Fruit fly (Drosophila melanogaster) whole organism, prepupa: Measurements from ENCODE around the gene tobi.
A peak's percentile ranks its signal among the peaks of the same experiment; 100 is the strongest.

Experiments
- Blimp-1 ChIP-seq: fragments of 200-800 bp; sonication (Bioruptor generic); optimal IDR thresholded peaks from 3 replicates; lab custom pipeline; 2017; ENCODE audit warnings: missing biosample characterization, missing genetic modification characterization, mild to moderate bottlenecking, moderate library complexity, missing genetic modification reagents
- CG11762 ChIP-seq: fragments of 200-800 bp; sonication (Bioruptor generic); optimal IDR thresholded peaks from 3 replicates; lab custom pipeline; 2016; ENCODE audit warnings: missing biosample characterization, missing genetic modification characterization; ENCODE audit not compliant: insufficient read depth
- CG11902 ChIP-seq: fragments of 200-800 bp; sonication (Bioruptor generic); optimal IDR thresholded peaks from 3 replicates; lab custom pipeline; 2016; ENCODE audit warnings: missing biosample characterization, missing genetic modification characterization
- CG15336 ChIP-seq: fragments of 200-800 bp; sonication (Bioruptor generic); IDR thresholded peaks from 2 replicates; pipeline ENCODE4 v1.3.6; 2022; ENCODE audit warnings: missing biosample characterization, missing genetic modification characterization
- CG1621 ChIP-seq: fragments of 200-800 bp; sonication (Bioruptor generic); optimal IDR thresholded peaks from 3 replicates; lab custom pipeline; 2018; ENCODE audit warnings: missing biosample characterization, mild to moderate bottlenecking, missing genetic modification characterization
- CG31627 ChIP-seq: fragments of 200-800 bp; sonication (Bioruptor generic); optimal IDR thresholded peaks from 3 replicates; lab custom pipeline; 2016; ENCODE audit warnings: missing biosample characterization, missing genetic modification characterization
- CG32006 ChIP-seq: fragments of 200-800 bp; sonication (Bioruptor generic); optimal IDR thresholded peaks from 3 replicates; lab custom pipeline; 2017; ENCODE audit warnings: missing biosample characterization, mild to moderate bottlenecking, missing genetic modification characterization
- CG3919 ChIP-seq: fragments of 200-800 bp; sonication (Bioruptor generic); optimal IDR thresholded peaks from 3 replicates; lab custom pipeline; 2016; ENCODE audit warnings: missing biosample characterization, missing genetic modification characterization
- CG4318 ChIP-seq: fragments of 200-800 bp; sonication (Bioruptor generic); optimal IDR thresholded peaks from 3 replicates; lab custom pipeline; 2017; ENCODE audit warnings: missing biosample characterization, mild to moderate bottlenecking, missing genetic modification characterization
- CG6163 ChIP-seq: fragments of 200-800 bp; sonication (Bioruptor generic); IDR thresholded peaks from 3 replicates; pipeline ENCODE4 v1.3.6; 2022; ENCODE audit warnings: missing biosample characterization, missing genetic modification characterization
- CG6276 ChIP-seq: fragments of 200-800 bp; sonication (Bioruptor generic); optimal IDR thresholded peaks from 2 replicates; lab custom pipeline; 2017; ENCODE audit warnings: missing biosample characterization, mild to moderate bottlenecking, missing genetic modification characterization
- CG6792 ChIP-seq: fragments of 200-800 bp; sonication (Bioruptor generic); optimal IDR thresholded peaks from 3 replicates; lab custom pipeline; 2016; ENCODE audit warnings: missing biosample characterization, missing genetic modification characterization
- CG6808 ChIP-seq: fragments of 200-800 bp; sonication (Bioruptor generic); optimal IDR thresholded peaks from 3 replicates; lab custom pipeline; 2017; ENCODE audit warnings: missing biosample characterization, missing genetic modification characterization, mild to moderate bottlenecking, moderate library complexity, missing genetic modification reagents
- CG7368 ChIP-seq: fragments of 200-800 bp; sonication (Bioruptor generic); optimal IDR thresholded peaks from 3 replicates; lab custom pipeline; 2016; ENCODE audit warnings: missing biosample characterization, missing genetic modification characterization
- CG8119 ChIP-seq: fragments of 200-800 bp; sonication (Bioruptor generic); IDR thresholded peaks from 3 replicates; pipeline ENCODE4 v1.3.6; 2022; ENCODE audit warnings: missing biosample characterization, missing genetic modification characterization
- Eip75B ChIP-seq: fragments of 200-800 bp; sonication (Bioruptor generic); optimal IDR thresholded peaks from 3 replicates; lab custom pipeline; 2016; ENCODE audit warnings: missing biosample characterization, missing genetic modification characterization
- Eip78C ChIP-seq: fragments of 200-800 bp; sonication (Bioruptor generic); peaks from one replicate; lab custom pipeline; 2016; ENCODE audit warnings: missing biosample characterization, missing genetic modification characterization
- Eip93F ChIP-seq: fragments of 200-800 bp; sonication (Bioruptor generic); optimal IDR thresholded peaks from 2 replicates; lab custom pipeline; 2016; ENCODE audit warnings: missing biosample characterization, mild to moderate bottlenecking, missing genetic modification characterization
- Hr39 ChIP-seq: fragments of 200-800 bp; sonication (Bioruptor generic); optimal IDR thresholded peaks from 2 replicates; lab custom pipeline; 2016; ENCODE audit warnings: missing biosample characterization, missing genetic modification characterization
- Met ChIP-seq: fragments of 200-800 bp; sonication (Bioruptor generic); optimal IDR thresholded peaks from 3 replicates; lab custom pipeline; 2016; ENCODE audit warnings: missing biosample characterization, missing genetic modification characterization
- OdsH ChIP-seq: fragments of 200-800 bp; sonication (Bioruptor generic); optimal IDR thresholded peaks from 3 replicates; lab custom pipeline; 2016; ENCODE audit warnings: missing biosample characterization, missing genetic modification characterization
- Sox102F ChIP-seq: fragments of 200-800 bp; sonication (Bioruptor generic); optimal IDR thresholded peaks from 2 replicates; lab custom pipeline; 2016; ENCODE audit warnings: missing biosample characterization, mild to moderate bottlenecking, missing genetic modification characterization
- Sox14 ChIP-seq: fragments of 200-800 bp; sonication (Bioruptor generic); optimal IDR thresholded peaks from 3 replicates; lab custom pipeline; 2016; ENCODE audit warnings: missing biosample characterization, missing genetic modification characterization
- Sox15 ChIP-seq: fragments of 200-800 bp; sonication (Bioruptor generic); optimal IDR thresholded peaks from 3 replicates; lab custom pipeline; 2016; ENCODE audit warnings: missing biosample characterization, missing genetic modification characterization
- achi ChIP-seq: fragments of 200-800 bp; sonication (Bioruptor generic); optimal IDR thresholded peaks from 3 replicates; lab custom pipeline; 2016; ENCODE audit warnings: missing biosample characterization, missing genetic modification characterization
- dac ChIP-seq: fragments of 200-800 bp; sonication (Bioruptor generic); optimal IDR thresholded peaks from 2 replicates; lab custom pipeline; 2017; ENCODE audit warnings: missing biosample characterization, mild to moderate bottlenecking, missing genetic modification characterization
- dsx ChIP-seq: fragments of 200-800 bp; optimal IDR thresholded peaks from 3 replicates; lab custom pipeline; 2019; ENCODE audit warnings: missing biosample characterization, mild to moderate bottlenecking, missing genetic modification characterization, moderate library complexity; ENCODE audit not compliant: poor library complexity, severe bottlenecking
- eg ChIP-seq: fragments of 200-800 bp; sonication (Bioruptor generic); IDR thresholded peaks from 3 replicates; pipeline ENCODE4 v1.3.6; 2022; ENCODE audit warnings: missing biosample characterization, missing genetic modification characterization
- fd85E ChIP-seq: fragments of 200-800 bp; sonication (Bioruptor generic); optimal IDR thresholded peaks from 3 replicates; lab custom pipeline; 2016; ENCODE audit warnings: missing biosample characterization, missing genetic modification characterization
- fkh ChIP-seq: fragments of 200-800 bp; sonication (Bioruptor generic); optimal IDR thresholded peaks from 3 replicates; lab custom pipeline; 2017; ENCODE audit warnings: missing biosample characterization, mild to moderate bottlenecking, missing genetic modification characterization, moderate library complexity
- net ChIP-seq: fragments of 200-800 bp; sonication (Bioruptor generic); optimal IDR thresholded peaks from 3 replicates; lab custom pipeline; 2016; ENCODE audit warnings: missing biosample characterization, missing genetic modification characterization
- pdm3 ChIP-seq: fragments of 200-800 bp; sonication (Bioruptor generic); optimal IDR thresholded peaks from 3 replicates; lab custom pipeline; 2016; ENCODE audit warnings: missing biosample characterization, missing genetic modification characterization
- spab ChIP-seq: fragments of 200-800 bp; sonication (Bioruptor generic); optimal IDR thresholded peaks from 2 replicates; lab custom pipeline; 2017; ENCODE audit warnings: missing biosample characterization, mild to moderate bottlenecking, missing genetic modification characterization, missing genetic modification reagents
- ss ChIP-seq, 2 experiments: fragments of 200-800 bp; sonication (Bioruptor generic); optimal IDR thresholded peaks; 2 replicates in 1 of 2; 3 replicates in 1 of 2; lab custom pipeline; 2017 to 2018; ENCODE audit warnings: mild to moderate bottlenecking in 2 of 2, missing biosample characterization in 2 of 2, missing genetic modification characterization in 2 of 2, moderate library complexity in 1 of 2
- svp ChIP-seq: fragments of 200-800 bp; sonication (Bioruptor generic); peaks from one replicate; lab custom pipeline; 2016; ENCODE audit warnings: missing biosample characterization, missing genetic modification characterization
- vri ChIP-seq: fragments of 200-800 bp; sonication (Bioruptor generic); optimal IDR thresholded peaks from 3 replicates; lab custom pipeline; 2016; ENCODE audit warnings: missing biosample characterization, mild to moderate bottlenecking, missing genetic modification characterization

tobi gene

DNA sequence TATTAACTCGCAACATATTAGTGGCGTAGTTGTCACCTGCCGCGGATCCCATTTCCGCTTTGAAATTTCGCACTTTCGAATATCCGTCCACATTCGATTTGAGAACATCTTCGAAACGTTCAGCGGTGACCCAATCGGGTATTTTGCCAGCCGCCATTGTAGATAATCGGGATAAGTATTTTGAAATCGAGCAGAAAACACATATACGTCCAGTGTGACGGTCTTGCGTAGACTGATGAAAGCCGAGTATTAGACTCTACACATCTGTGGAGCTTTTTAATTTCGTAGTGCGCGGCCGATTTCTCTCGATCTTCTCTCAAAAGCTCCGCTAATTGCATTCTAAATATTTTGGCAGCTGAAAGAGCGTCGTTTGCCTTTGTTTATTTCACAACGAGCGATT is 17.6 kb downstream of the tobi start, which contains the start of gene CHKov1:
Gene CHKov1, minus strand, starts transcription at position 238 of the 400 bp plus-strand sequence.
- TF ChIP-seq fd85E (GFP tag; lab: Kevin White, UChicago) (no peak), Eip78C (no peak), CG6792 (GFP tag; lab: Kevin White, UChicago) (no peak), net (GFP tag; lab: Kevin White, UChicago) (no peak), Eip93F (GFP tag; lab: Kevin White, UChicago) (no peak), Met (GFP tag; lab: Kevin White, UChicago) (no peak), CG1621 (tag; lab: Kevin White, UChicago) (no peak), CG6163 (no peak), Hr39 (GFP tag; lab: Kevin White, UChicago) (no peak), pdm3 (GFP tag; lab: Kevin White, UChicago) (no peak), CG15336 (GFP tag; lab: Robert Waterston, UW) (0 out of 2 replicates have a peak, but pooled peaks have one; percentile 21), Blimp-1 (no peak), CG11762 (GFP tag; lab: Kevin White, UChicago) (no peak), vri (peak; percentile 30), OdsH (no peak), CG4318 (GFP tag; lab: Kevin White, UChicago) (no peak), dac (no peak)

dm6 chr3R:25328540-25328939 is 18.2 kb downstream of the tobi start:
- TF ChIP-seq eg (GFP tag; lab: Robert Waterston, UW) (0 out of 3 replicates have a peak, but pooled peaks have one; percentile 17), CG8119 (0 out of 3 replicates have a peak, but pooled peaks have one; percentile 28)

DNA sequence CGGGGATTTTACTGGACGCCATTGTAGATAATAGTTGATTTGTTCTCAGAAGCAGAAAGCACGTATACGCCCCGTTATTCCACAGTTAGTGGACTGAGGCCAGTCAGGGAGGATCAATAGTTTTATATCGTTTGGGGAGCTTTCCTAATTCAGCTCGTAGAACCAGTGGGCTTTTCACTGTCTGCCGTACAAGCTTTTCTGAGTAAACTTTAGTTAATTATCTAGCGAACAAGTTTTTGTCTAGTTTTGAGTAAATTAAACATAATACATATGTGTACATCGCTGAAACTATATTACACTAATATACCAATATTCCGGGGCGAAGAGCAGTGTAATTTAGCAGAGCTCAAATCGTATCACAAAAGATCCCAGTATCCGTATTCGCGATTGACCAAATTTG is 24.1 kb downstream of the tobi start, which contains the start of gene CG10562:
Gene CG10562, minus strand, starts transcription at position 101 of the 400 bp plus-strand sequence.
- TF ChIP-seq CG8119 (no peak), Blimp-1 (no peak), net (GFP tag; lab: Kevin White, UChicago) (no peak), dsx (no peak), ss (GFP tag; optimal IDR thresholded peaks at IDR 0.05; lab: Kevin White, UChicago) (no peak), CG3919 (no peak), Eip78C (no peak), CG6276 (no peak), CG7368 (no peak), CG6163 (no peak), Sox15 (GFP tag; lab: Kevin White, UChicago) (no peak), Sox102F (GFP tag; lab: Kevin White, UChicago) (no peak)

dm6 chr3R:25321681-25322080 is 25.0 kb downstream of the tobi start:
- TF ChIP-seq svp (GFP tag; lab: Kevin White, UChicago), result peak; percentile 72
- no peak for TF ChIP-seq Eip75B (GFP tag; lab: Kevin White, UChicago)

- no peak for TF ChIP-seq CG11902
- TF ChIP-seq ss (GFP tag; optimal IDR thresholded peaks at IDR 0.05; lab: Kevin White, UChicago), result no peak
- no peak for TF ChIP-seq Blimp-1
- TF ChIP-seq Hr39 (GFP tag; lab: Kevin White, UChicago), result no peak
- no peak for TF ChIP-seq spab (GFP tag; lab: Kevin White, UChicago)
- no peak for TF ChIP-seq CG31627
- no peak for TF ChIP-seq Sox14
- TF ChIP-seq CG6808 (GFP tag; lab: Kevin White, UChicago), result no peak
- no peak for TF ChIP-seq fkh (GFP tag; lab: Kevin White, UChicago)
- no peak for TF ChIP-seq achi (GFP tag; lab: Kevin White, UChicago)
- TF ChIP-seq net (GFP tag; lab: Kevin White, UChicago), result no peak
- no peak for TF ChIP-seq CG7368
- no peak for TF ChIP-seq CG32006 (GFP tag; lab: Kevin White, UChicago)
These were observed 25.8 kb downstream of the tobi start for dm6 chr3R:25320898-25321297.
